Worm (Caenorhabditis elegans) whole organism, L1 larva: ENCODE results near the gene scl-19.

Experiments used
- C16A3.4 ChIP-seq: fragments of 150-350 bp; optimal IDR thresholded peaks from 2 replicates; lab custom pipeline; 2014; ENCODE audit warnings: missing biosample characterization, missing genetic modification characterization
- Y116A8C.19 ChIP-seq: sonication (generic microtip); optimal IDR thresholded peaks from 2 replicates; lab custom pipeline; 2016; ENCODE audit warnings: missing compliant biosample characterization, missing genetic modification characterization, borderline replicate concordance
- alr-1 ChIP-seq: fragments of 200-800 bp; sonication (Bioruptor generic); optimal IDR thresholded peaks from 2 replicates; lab custom pipeline; 2018; ENCODE audit warnings: borderline replicate concordance, mild to moderate bottlenecking, missing genetic modification characterization, missing compliant biosample characterization
- aly-2 ChIP-seq: fragments of 150-350 bp; optimal IDR thresholded peaks from 2 replicates; lab custom pipeline; 2014; ENCODE audit warnings: missing biosample characterization, missing genetic modification characterization
- blmp-1 ChIP-seq: fragments of 150-350 bp; optimal IDR thresholded peaks from 2 replicates; lab custom pipeline; 2014; ENCODE audit warnings: missing biosample characterization, missing genetic modification characterization
- ceh-82 ChIP-seq, 3 experiments: fragments of 150-350 bp in 1 of 3; sonication (generic microtip) in 2 of 3; optimal IDR thresholded peaks; 2 replicates each; lab custom pipeline; 2014 to 2017; ENCODE audit warnings: missing biosample characterization in 3 of 3, missing genetic modification characterization in 3 of 3
- ceh-88 ChIP-seq: fragments of 200-800 bp; sonication (Bioruptor generic); IDR thresholded peaks from 2 replicates; pipeline ENCODE4 v1.3.6; 2022; ENCODE audit warnings: missing genetic modification characterization, missing compliant biosample characterization
- dsc-1 ChIP-seq: sonication (generic microtip); optimal IDR thresholded peaks from 2 replicates; lab custom pipeline; 2016; ENCODE audit warnings: mild to moderate bottlenecking, missing genetic modification characterization, missing compliant biosample characterization
- egl-13 ChIP-seq: sonication (generic microtip); optimal IDR thresholded peaks from 2 replicates; lab custom pipeline; 2016; ENCODE audit warnings: missing genotype, missing genetic modification reagents, missing genetic modification characterization, missing compliant biosample characterization
- egl-27 ChIP-seq, 2 experiments: fragments of 150-350 bp in 1 of 2; sonication (generic microtip); optimal IDR thresholded peaks; 3 replicates each; lab custom pipeline; 2017 to 2018; ENCODE audit warnings: missing biosample characterization in 2 of 2, missing genetic modification characterization in 2 of 2, missing genetic modification reagents in 2 of 2
- elt-3 ChIP-seq, 6 experiments: fragments of 150-350 bp in 1 of 6; sonication (generic microtip); optimal IDR thresholded peaks; 2 replicates each; lab custom pipeline; 2017 to 2018; ENCODE audit warnings: missing biosample characterization in 6 of 6, missing genetic modification characterization in 6 of 6, inconsistent platforms in 1 of 6
- hlh-17 ChIP-seq: fragments of 200-800 bp; sonication (Bioruptor generic); optimal IDR thresholded peaks from 2 replicates; lab custom pipeline; 2018; ENCODE audit warnings: missing genetic modification characterization, mild to moderate bottlenecking, missing compliant biosample characterization, moderate library complexity, borderline replicate concordance
- hlh-4 ChIP-seq: sonication (generic microtip); optimal IDR thresholded peaks from 2 replicates; lab custom pipeline; 2016; ENCODE audit warnings: mild to moderate bottlenecking, missing genetic modification characterization, missing compliant biosample characterization
- hpl-2 ChIP-seq: fragments of 150-350 bp; optimal IDR thresholded peaks from 2 replicates; lab custom pipeline; 2014; ENCODE audit warnings: missing biosample characterization, missing genetic modification reagents, missing genetic modification characterization
- irx-1 ChIP-seq: sonication (generic microtip); optimal IDR thresholded peaks from 2 replicates; lab custom pipeline; 2016; ENCODE audit warnings: missing genetic modification characterization, missing compliant biosample characterization
- jun-1 ChIP-seq: fragments of 150-350 bp; optimal IDR thresholded peaks from 2 replicates; lab custom pipeline; 2014; ENCODE audit warnings: missing biosample characterization, missing genetic modification reagents, missing genetic modification characterization
- lin-14 ChIP-seq: fragments of 200-800 bp; sonication (Bioruptor generic); optimal IDR thresholded peaks from 2 replicates; lab custom pipeline; 2018; ENCODE audit warnings: mild to moderate bottlenecking, missing genetic modification characterization, moderate library complexity, missing compliant biosample characterization
- lsy-2 ChIP-seq, 2 experiments: fragments of 150-350 bp; optimal IDR thresholded peaks; 2 replicates each; lab custom pipeline; 2014; ENCODE audit warnings: missing biosample characterization in 2 of 2, missing genetic modification characterization in 2 of 2
- mdl-1 ChIP-seq, 2 experiments: fragments of 150-350 bp; optimal IDR thresholded peaks; 2 replicates each; lab custom pipeline; 2014 to 2017; ENCODE audit warnings: missing biosample characterization in 2 of 2, missing genetic modification characterization in 2 of 2, inconsistent platforms in 1 of 2
- nhr-20 ChIP-seq: sonication (generic microtip); optimal IDR thresholded peaks from 2 replicates; lab custom pipeline; 2016; ENCODE audit warnings: mild to moderate bottlenecking, missing genetic modification characterization, missing compliant biosample characterization
- nhr-237 ChIP-seq: fragments of 150-350 bp; optimal IDR thresholded peaks from 2 replicates; lab custom pipeline; 2014; ENCODE audit warnings: missing biosample characterization, missing genetic modification characterization
- nhr-28 ChIP-seq: fragments of 150-350 bp; optimal IDR thresholded peaks from 2 replicates; lab custom pipeline; 2014; ENCODE audit warnings: missing biosample characterization, missing genetic modification characterization
- nhr-47 ChIP-seq: sonication (generic microtip); optimal IDR thresholded peaks from 2 replicates; lab custom pipeline; 2016; ENCODE audit warnings: mild to moderate bottlenecking, missing genetic modification characterization, moderate library complexity, missing compliant biosample characterization
- nhr-71 ChIP-seq: sonication (generic microtip); optimal IDR thresholded peaks from 2 replicates; lab custom pipeline; 2016; ENCODE audit warnings: mild to moderate bottlenecking, missing genetic modification characterization, moderate library complexity, missing compliant biosample characterization
- nhr-77 ChIP-seq: fragments of 150-350 bp; optimal IDR thresholded peaks from 2 replicates; lab custom pipeline; 2014; ENCODE audit warnings: missing biosample characterization, missing genetic modification characterization
- nhr-85 ChIP-seq: sonication (generic microtip); peaks from one replicate; lab custom pipeline; 2016; ENCODE audit warnings: missing genetic modification characterization, inconsistent platforms, missing compliant biosample characterization
- rnt-1 ChIP-seq: sonication (generic microtip); optimal IDR thresholded peaks from 2 replicates; lab custom pipeline; 2016; ENCODE audit warnings: mild to moderate bottlenecking, missing genetic modification characterization, moderate library complexity, missing compliant biosample characterization
- snpc-4 ChIP-seq: fragments of 150-350 bp; optimal IDR thresholded peaks from 2 replicates; lab custom pipeline; 2014; ENCODE audit warnings: missing biosample characterization, missing genetic modification characterization
- tbx-2 ChIP-seq: sonication (generic microtip); optimal IDR thresholded peaks from 2 replicates; lab custom pipeline; 2016; ENCODE audit warnings: missing genetic modification characterization, missing compliant biosample characterization
- tlp-1 ChIP-seq: fragments of 150-350 bp; optimal IDR thresholded peaks from 2 replicates; lab custom pipeline; 2014; ENCODE audit warnings: missing biosample characterization, missing genetic modification characterization
- unc-30 ChIP-seq: sonication (generic microtip); optimal IDR thresholded peaks from 2 replicates; lab custom pipeline; 2017; ENCODE audit warnings: missing biosample characterization, missing genetic modification characterization
- vab-15 ChIP-seq: sonication (generic microtip); optimal IDR thresholded peaks from 2 replicates; lab custom pipeline; 2017; ENCODE audit warnings: missing genotype, mild to moderate bottlenecking, missing genetic modification characterization, missing compliant biosample characterization
- ztf-11 ChIP-seq, 2 experiments: sonication (generic microtip); optimal IDR thresholded peaks; 2 replicates each; lab custom pipeline; 2016 to 2017; ENCODE audit warnings: missing genetic modification characterization in 2 of 2, missing biosample characterization in 1 of 2, missing compliant biosample characterization in 1 of 2

Gene scl-19

ce11 chrV:18729324-18729924 is 2.4 kb upstream of the scl-19 start, which contains the start of gene asp-19:
Gene asp-19, minus strand, starts transcription at chrV:18729374.
- no peak for TF ChIP-seq rnt-1
- TF ChIP-seq tlp-1 (tag; lab: Kevin White, UChicago): no peak
- no peak for TF ChIP-seq nhr-20 (tag; lab: Kevin White, UChicago)
- no peak for TF ChIP-seq jun-1 (tag; lab: Kevin White, UChicago)
- TF ChIP-seq hpl-2 (GFP tag; lab: Kevin White, UChicago): no peak
- no peak for TF ChIP-seq hlh-4 (tag; lab: Kevin White, UChicago)
- TF ChIP-seq lin-14 (GFP tag; lab: Kevin White, UChicago): no peak
- no peak for TF ChIP-seq nhr-237 (tag; lab: Kevin White, UChicago)

ce11 chrV:18733942-18734341 is 2.2 kb downstream of the scl-19 start:
- TF ChIP-seq ztf-11 (tag; optimal IDR thresholded peaks at IDR 0.05; lab: Kevin White, UChicago) (no peak), dsc-1 (tag; lab: Kevin White, UChicago) (no peak)
- TF ChIP-seq, all 84 proteins: peak for 0

- TF ChIP-seq Y116A8C.19 (tag; lab: Kevin White, UChicago): no peak
- no peak for TF ChIP-seq C16A3.4 (tag; lab: Kevin White, UChicago)
- no peak for TF ChIP-seq jun-1 (tag; lab: Kevin White, UChicago)
- TF ChIP-seq nhr-47 (tag; lab: Kevin White, UChicago): no peak
- TF ChIP-seq ceh-82 (tag; optimal IDR thresholded peaks at IDR 0.05; lab: Kevin White, UChicago): no peak
- TF ChIP-seq vab-15 (tag; lab: Kevin White, UChicago): no peak
- TF ChIP-seq nhr-28 (tag; lab: Kevin White, UChicago): no peak
- no peak for TF ChIP-seq nhr-77 (tag; lab: Kevin White, UChicago)
- no peak for TF ChIP-seq snpc-4 (tag; lab: Kevin White, UChicago)
- no peak for TF ChIP-seq hlh-17 (GFP tag; lab: Kevin White, UChicago)
- no peak for TF ChIP-seq tlp-1 (tag; lab: Kevin White, UChicago)
- TF ChIP-seq nhr-71: no peak
These were observed 2.6 kb downstream of the scl-19 start, which contains the start of gene scl-20 for ce11 chrV:18734381-18734780. Gene scl-20, minus strand, starts transcription at chrV:18734481.

ce11 chrV:18737646-18738045 is 5.9 kb downstream of the scl-19 start:
- TF ChIP-seq blmp-1 (tag; lab: Kevin White, UChicago) (no peak), alr-1 (tag; lab: Kevin White, UChicago) (no peak), ceh-88 (GFP tag; lab: Robert Waterston, UW) (no peak)
- TF ChIP-seq, all 84 proteins: peak for 0

DNA sequence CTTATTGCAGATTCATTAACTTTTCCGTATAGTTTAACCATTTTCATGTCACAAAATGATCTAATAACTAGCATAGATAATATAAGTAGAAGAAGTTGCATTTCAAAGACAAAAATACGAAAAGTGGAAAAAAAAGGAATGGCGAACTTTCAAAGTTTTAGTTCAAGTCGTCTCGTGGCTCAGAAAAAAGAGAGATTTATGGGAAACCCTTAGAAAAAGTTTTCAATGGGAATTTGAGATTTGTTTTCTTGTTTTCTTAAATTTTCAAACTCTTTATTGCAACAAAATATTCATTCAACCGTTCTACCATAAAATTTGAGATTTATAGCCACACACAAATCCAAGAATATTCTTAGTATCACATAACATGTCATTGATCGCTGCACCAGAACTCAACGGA is 10.3 kb downstream of the scl-19 start, which contains the start of gene clec-250:
TSS of gene clec-250 (minus strand) at position 101 of the 400 bp plus-strand sequence.
- no peak for TF ChIP-seq egl-13 (tag; lab: Kevin White, UChicago)
- TF ChIP-seq egl-27 (tag; optimal IDR thresholded peaks at IDR 0.05; lab: Kevin White, UChicago): no peak
- TF ChIP-seq jun-1 (tag; lab: Kevin White, UChicago): no peak
- TF ChIP-seq nhr-85: no peak
- no peak for TF ChIP-seq unc-30 (tag; lab: Kevin White, UChicago)
- no peak for TF ChIP-seq aly-2 (tag; lab: Kevin White, UChicago)

ce11 chrV:18746937-18747660 is 15.3 kb downstream of the scl-19 start, which contains the start of gene clec-251:
Gene clec-251, minus strand, starts transcription at chrV:18746987.
- TF ChIP-seq tbx-2 (tag; lab: Kevin White, UChicago) (no peak), irx-1 (no peak), ztf-11 (tag; optimal IDR thresholded peaks at IDR 0.05; lab: Kevin White, UChicago) (no peak), mdl-1 (tag; optimal IDR thresholded peaks at IDR 0.05; lab: Kevin White, UChicago) (no peak), unc-30 (tag; lab: Kevin White, UChicago) (no peak), lsy-2 (tag; optimal IDR thresholded peaks at IDR 0.05; lab: Kevin White, UChicago) (no peak), elt-3 (tag; optimal IDR thresholded peaks at IDR 0.05; lab: Kevin White, UChicago) (no peak)
